Fruit fly (Drosophila melanogaster) whole organism, embryonic: Measurements from ENCODE around the gene CG9389.
A peak's percentile ranks its signal among the peaks of the same experiment; 100 is the strongest.

Source experiments
- Ada2b ChIP-seq: fragments of 200-800 bp; sonication (Bioruptor generic); IDR thresholded peaks from 2 replicates; pipeline ENCODE4 v1.3.6; 2022; ENCODE audit warnings: missing biosample characterization, missing genetic modification characterization
- Awh ChIP-seq: fragments of 200-800 bp; sonication (Bioruptor generic); IDR thresholded peaks from 2 replicates; pipeline ENCODE4, ENCODE4 v1.3.6; 2022; ENCODE audit warnings: missing biosample characterization, missing genetic modification characterization
- Blimp-1 ChIP-seq: fragments of 200-800 bp; sonication (Bioruptor generic); optimal IDR thresholded peaks from 3 replicates; lab custom pipeline; 2018; ENCODE audit warnings: missing biosample characterization, missing genetic modification characterization, mild to moderate bottlenecking, moderate library complexity, missing genetic modification reagents
- CG10959 ChIP-seq: fragments of 200-800 bp; sonication (Bioruptor generic); IDR thresholded peaks from 2 replicates; pipeline ENCODE4 v1.3.6; 2022; ENCODE audit warnings: missing biosample characterization, missing genetic modification characterization
- CG11085 ChIP-seq: fragments of 200-800 bp; sonication (Bioruptor generic); IDR thresholded peaks from 2 replicates; pipeline ENCODE4 v1.3.6; 2022; ENCODE audit warnings: missing biosample characterization, missing genetic modification characterization
- CG11504 ChIP-seq: fragments of 200-800 bp; sonication (Bioruptor generic); optimal IDR thresholded peaks from 3 replicates; lab custom pipeline; 2019; ENCODE audit warnings: missing biosample characterization, mild to moderate bottlenecking, missing genetic modification characterization, moderate library complexity
- CG11695 ChIP-seq: fragments of 200-800 bp; sonication (Bioruptor generic); IDR thresholded peaks from 3 replicates; pipeline ENCODE4 v1.3.6; 2022; ENCODE audit warnings: missing biosample characterization, missing genetic modification characterization
- CG12104 ChIP-seq: fragments of 200-800 bp; sonication (Bioruptor generic); optimal IDR thresholded peaks from 3 replicates; lab custom pipeline; 2016; ENCODE audit warnings: missing biosample characterization, missing genetic modification characterization
- CG12219 ChIP-seq: fragments of 200-800 bp; sonication (Bioruptor generic); optimal IDR thresholded peaks from 3 replicates; lab custom pipeline; 2018; ENCODE audit warnings: missing biosample characterization, mild to moderate bottlenecking, missing genetic modification characterization
- CG18262 ChIP-seq: fragments of 200-800 bp; optimal IDR thresholded peaks from 3 replicates; lab custom pipeline; 2019; ENCODE audit warnings: missing biosample characterization, mild to moderate bottlenecking, missing genetic modification characterization, moderate library complexity
- CG2712 ChIP-seq: fragments of 200-800 bp; optimal IDR thresholded peaks from 3 replicates; lab custom pipeline; 2019; ENCODE audit warnings: missing biosample characterization, mild to moderate bottlenecking, missing genetic modification characterization, moderate library complexity
- CG30431 ChIP-seq: fragments of 200-800 bp; sonication (Bioruptor generic); optimal IDR thresholded peaks from 2 replicates; lab custom pipeline; 2017; ENCODE audit warnings: missing biosample characterization, missing genetic modification characterization
- CG31441 ChIP-seq: fragments of 200-800 bp; sonication (Bioruptor generic); IDR thresholded peaks from 2 replicates; pipeline ENCODE4 v1.3.6; 2022; ENCODE audit warnings: missing biosample characterization, missing genetic modification characterization
- CG3407 ChIP-seq: fragments of 200-800 bp; sonication (Bioruptor generic); optimal IDR thresholded peaks from 2 replicates; lab custom pipeline; 2018; ENCODE audit warnings: missing biosample characterization, mild to moderate bottlenecking, missing genetic modification characterization
- CG3726 ChIP-seq: fragments of 200-800 bp; sonication (Bioruptor generic); IDR thresholded peaks from 3 replicates; pipeline ENCODE4, ENCODE4 v1.3.6; 2022; ENCODE audit warnings: missing biosample characterization, missing genetic modification characterization
- CG4424 ChIP-seq: fragments of 200-800 bp; sonication (Bioruptor generic); optimal IDR thresholded peaks from 3 replicates; lab custom pipeline; 2016; ENCODE audit warnings: missing biosample characterization, missing genetic modification characterization
- CG6175 ChIP-seq: fragments of 200-800 bp; sonication (Bioruptor generic); IDR thresholded peaks from 3 replicates; pipeline ENCODE4 v1.3.6; 2022; ENCODE audit warnings: missing biosample characterization, missing genetic modification characterization
- CG6254 ChIP-seq: fragments of 200-800 bp; sonication (Bioruptor generic); optimal IDR thresholded peaks from 3 replicates; lab custom pipeline; 2017; ENCODE audit warnings: mild to moderate bottlenecking, missing biosample characterization, missing genetic modification reagents, missing genetic modification characterization
- CG6272 ChIP-seq: fragments of 200-800 bp; sonication (Bioruptor generic); IDR thresholded peaks from 2 replicates; pipeline ENCODE4 v1.3.6; 2022; ENCODE audit warnings: missing biosample characterization, missing genetic modification characterization
- Chrac-16 ChIP-seq: fragments of 200-800 bp; sonication (Bioruptor generic); optimal IDR thresholded peaks from 3 replicates; lab custom pipeline; 2016; ENCODE audit warnings: missing biosample characterization, missing genetic modification characterization
- D19A ChIP-seq: fragments of 200-800 bp; optimal IDR thresholded peaks from 3 replicates; lab custom pipeline; 2019; ENCODE audit warnings: missing biosample characterization, mild to moderate bottlenecking, missing genetic modification characterization, moderate library complexity
- E2f2 ChIP-seq: fragments of 200-800 bp; sonication (Bioruptor generic); IDR thresholded peaks from 2 replicates; pipeline ENCODE4 v1.3.6; 2022; ENCODE audit warnings: missing biosample characterization, missing genetic modification characterization
- HmgD ChIP-seq: fragments of 200-800 bp; sonication (Bioruptor generic); optimal IDR thresholded peaks from 3 replicates; lab custom pipeline; 2016; ENCODE audit warnings: missing biosample characterization, missing genetic modification characterization
- Oli ChIP-seq: fragments of 200-800 bp; sonication (Bioruptor generic); optimal IDR thresholded peaks from 2 replicates; lab custom pipeline; 2018; ENCODE audit warnings: missing biosample characterization, mild to moderate bottlenecking, missing genetic modification characterization, moderate library complexity
- Ptx1 ChIP-seq: fragments of 200-800 bp; sonication (Bioruptor generic); IDR thresholded peaks from 2 replicates; pipeline ENCODE4 v1.3.6; 2022; ENCODE audit warnings: missing biosample characterization, missing genetic modification characterization
- Sox100B ChIP-seq: fragments of 200-800 bp; sonication (Bioruptor generic); optimal IDR thresholded peaks from 3 replicates; lab custom pipeline; 2018; ENCODE audit warnings: missing biosample characterization, mild to moderate bottlenecking, missing genetic modification characterization
- Ssrp ChIP-seq: fragments of 200-800 bp; sonication (Bioruptor generic); optimal IDR thresholded peaks from 2 replicates; lab custom pipeline; 2018; ENCODE audit warnings: missing biosample characterization, mild to moderate bottlenecking, missing genetic modification characterization, moderate library complexity
- Xrp1 ChIP-seq: fragments of 200-800 bp; sonication (Bioruptor generic); IDR thresholded peaks from 2 replicates; pipeline ENCODE4 v1.3.6; 2022; ENCODE audit warnings: missing biosample characterization, missing genetic modification characterization
- btn ChIP-seq: fragments of 200-800 bp; sonication (Bioruptor generic); optimal IDR thresholded peaks from 2 replicates; lab custom pipeline; 2016; ENCODE audit warnings: missing biosample characterization, missing genetic modification characterization
- chinmo ChIP-seq: fragments of 200-800 bp; sonication (Bioruptor generic); IDR thresholded peaks from 4 replicates; pipeline ENCODE4 v1.3.6; 2022; ENCODE audit warnings: missing biosample characterization, missing genetic modification characterization; ENCODE audit not compliant: partially characterized antibody
- corto ChIP-seq: fragments of 200-800 bp; sonication (Bioruptor generic); optimal IDR thresholded peaks from 2 replicates; lab custom pipeline; 2016; ENCODE audit warnings: missing biosample characterization, mild to moderate bottlenecking, missing genetic modification characterization, moderate library complexity
- dmrt11E ChIP-seq: fragments of 200-800 bp; sonication (Bioruptor generic); optimal IDR thresholded peaks from 3 replicates; lab custom pipeline; 2018; ENCODE audit warnings: missing biosample characterization, mild to moderate bottlenecking, missing genetic modification characterization, moderate library complexity
- ftz-f1 ChIP-seq: fragments of 200-800 bp; sonication (Bioruptor generic); optimal IDR thresholded peaks from 2 replicates; lab custom pipeline; 2016; ENCODE audit warnings: missing biosample characterization, missing genetic modification characterization
- gcm ChIP-seq: fragments of 200-800 bp; sonication (Bioruptor generic); optimal IDR thresholded peaks from 2 replicates; lab custom pipeline; 2019; ENCODE audit warnings: missing biosample characterization, mild to moderate bottlenecking, missing genetic modification characterization, moderate library complexity
- ind ChIP-seq: fragments of 200-800 bp; sonication (Bioruptor generic); optimal IDR thresholded peaks from 3 replicates; lab custom pipeline; 2016; ENCODE audit warnings: missing biosample characterization, missing genetic modification characterization
- jing ChIP-seq: fragments of 200-800 bp; sonication (Bioruptor generic); optimal IDR thresholded peaks from 2 replicates; lab custom pipeline; 2018; ENCODE audit warnings: missing biosample characterization, mild to moderate bottlenecking, missing genetic modification characterization
- lilli ChIP-seq: fragments of 200-800 bp; sonication (Bioruptor generic); optimal IDR thresholded peaks from 3 replicates; lab custom pipeline; 2016; ENCODE audit warnings: missing biosample characterization, missing genetic modification characterization
- lmd ChIP-seq: fragments of 200-800 bp; sonication (Bioruptor generic); IDR thresholded peaks from 2 replicates; pipeline ENCODE4 v1.3.6; 2022; ENCODE audit warnings: missing biosample characterization, missing genetic modification characterization
- lola ChIP-seq, 3 experiments: fragments of >200 bp in 2 of 3; fragments of 200-800 bp in 1 of 3; sonication (Bioruptor generic) in 1 of 3; optimal IDR thresholded peaks; 2 replicates each; lab custom pipeline; 2017 to 2019; ENCODE audit warnings: missing biosample characterization in 3 of 3, missing genetic modification characterization in 3 of 3, mild to moderate bottlenecking in 1 of 3, moderate library complexity in 1 of 3
- nerfin-1 ChIP-seq: fragments of 200-800 bp; sonication (Bioruptor generic); optimal IDR thresholded peaks from 3 replicates; lab custom pipeline; 2019; ENCODE audit warnings: missing biosample characterization, mild to moderate bottlenecking, missing genetic modification characterization, moderate library complexity
- nmo ChIP-seq: fragments of 200-800 bp; sonication (Bioruptor generic); optimal IDR thresholded peaks from 2 replicates; lab custom pipeline; 2018; ENCODE audit warnings: missing biosample characterization, mild to moderate bottlenecking, missing genetic modification characterization, moderate library complexity
- otp ChIP-seq: fragments of 200-800 bp; sonication (Bioruptor generic); IDR thresholded peaks from 3 replicates; pipeline ENCODE4, ENCODE4 v1.3.6; 2022; ENCODE audit warnings: missing biosample characterization, missing genetic modification characterization
- pum ChIP-seq: fragments of 200-800 bp; sonication (Bioruptor generic); optimal IDR thresholded peaks from 2 replicates; lab custom pipeline; 2016; ENCODE audit warnings: missing biosample characterization, missing genetic modification characterization
- row ChIP-seq: fragments of 200-800 bp; sonication (Bioruptor generic); IDR thresholded peaks from 3 replicates; pipeline ENCODE4 v1.3.6; 2022; ENCODE audit warnings: missing biosample characterization, missing genetic modification characterization
- sob ChIP-seq: fragments of 200-800 bp; sonication (Bioruptor generic); IDR thresholded peaks from 2 replicates; pipeline ENCODE4 v1.3.6; 2022; ENCODE audit warnings: missing biosample characterization, missing genetic modification characterization
- tin ChIP-seq: fragments of 200-800 bp; sonication (Bioruptor generic); optimal IDR thresholded peaks from 3 replicates; lab custom pipeline; 2016; ENCODE audit warnings: missing biosample characterization, missing genetic modification characterization
- unpg ChIP-seq: fragments of 200-800 bp; sonication (Bioruptor generic); optimal IDR thresholded peaks from 3 replicates; lab custom pipeline; 2018; ENCODE audit warnings: missing biosample characterization, mild to moderate bottlenecking, missing genetic modification characterization, moderate library complexity
- zfh1 ChIP-seq: fragments of 200-800 bp; sonication (Bioruptor generic); IDR thresholded peaks from 3 replicates; pipeline ENCODE4 v1.3.6; 2022; ENCODE audit warnings: missing biosample characterization, missing genetic modification characterization

The CG9389 gene

DNA sequence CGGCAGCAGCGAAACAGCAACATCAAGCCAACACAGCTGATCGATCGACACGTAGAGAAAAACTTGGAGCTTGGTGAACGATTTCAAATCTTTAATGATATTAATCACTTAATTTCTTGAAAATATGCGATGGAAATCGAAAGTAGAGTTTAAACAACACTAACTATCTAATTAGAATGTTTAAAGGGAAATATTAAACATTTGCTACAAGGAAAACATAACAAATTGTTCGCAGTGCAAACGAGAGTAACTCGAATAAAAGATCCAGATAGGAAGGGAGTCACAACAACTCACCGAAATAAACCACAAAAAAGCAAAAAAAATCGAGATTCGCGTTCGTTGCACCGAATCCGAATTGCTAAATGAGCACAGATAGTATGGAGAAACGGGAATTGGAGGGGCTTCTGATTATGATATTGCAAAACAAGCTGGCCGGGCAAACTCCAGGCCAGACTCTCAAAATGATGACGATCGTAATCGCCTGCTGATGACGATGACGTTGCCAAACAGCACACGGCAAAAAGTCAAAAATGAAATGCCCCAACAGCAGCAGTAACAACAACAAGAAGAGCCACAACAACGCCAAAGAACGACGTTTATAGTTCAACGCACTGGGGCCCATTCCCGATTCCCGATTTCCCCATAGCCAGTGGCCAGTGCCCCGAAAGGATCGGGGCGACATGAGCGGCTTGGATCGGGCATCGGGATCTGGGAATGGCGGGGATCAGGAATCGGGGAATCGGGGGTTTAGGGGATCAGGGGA, 16.4 kb downstream of the CG9389 start:
- TF ChIP-seq CG4424 (GFP tag; lab: Kevin White, UChicago) = peak; percentile 60
- TF ChIP-seq nmo (GFP tag; lab: Kevin White, UChicago) = peak; percentile 73
- TF ChIP-seq CG10959 = peak; percentile 13; the same call in 1 of the 2 replicates
- TF ChIP-seq tin (GFP tag; lab: Kevin White, UChicago) = peak; percentile 35
- TF ChIP-seq Ada2b = 0 out of 2 replicates have a peak, but pooled peaks have one; percentile 17
- peak; percentile 69 for TF ChIP-seq unpg (GFP tag; lab: Kevin White, UChicago)
- 0 out of 2 replicates have a peak, but pooled peaks have one; percentile 32 for TF ChIP-seq sob (GFP tag; lab: Robert Waterston, UW)
- no peak for TF ChIP-seq lilli (GFP tag; lab: Kevin White, UChicago)
- TF ChIP-seq Awh (GFP tag; lab: Robert Waterston, UW) = 0 out of 2 replicates have a peak, but pooled peaks have one; percentile 47
- TF ChIP-seq Blimp-1 (GFP tag; lab: Kevin White, UChicago) = peak; percentile 65
- peak; percentile 29 for TF ChIP-seq ind
- peak in 1 of 3 experiments; percentile 57 for TF ChIP-seq lola (GFP tag; optimal IDR thresholded peaks at IDR 0.05; lab: Kevin White, UChicago)
- peak; percentile 13; the same call in 1 of the 2 replicates for TF ChIP-seq lmd (GFP tag; lab: Robert Waterston, UW)
- peak; percentile 57 for TF ChIP-seq Ptx1 (GFP tag; lab: Robert Waterston, UW)
- TF ChIP-seq Ssrp (tag; lab: Kevin White, UChicago) = peak; percentile 44
- TF ChIP-seq Oli (tag; lab: Kevin White, UChicago) = peak; percentile 49
- TF ChIP-seq CG6254 (GFP tag; lab: Kevin White, UChicago) = no peak
- 0 out of 3 replicates have a peak, but pooled peaks have one; percentile 21 for TF ChIP-seq otp (GFP tag; lab: Robert Waterston, UW)
- TF ChIP-seq gcm (GFP tag; lab: Kevin White, UChicago) = peak; percentile 33
- TF ChIP-seq Xrp1 = 0 out of 2 replicates have a peak, but pooled peaks have one; percentile 49
- TF ChIP-seq CG11695 = no peak
- TF ChIP-seq row (GFP tag; lab: Robert Waterston, UW) = peak; percentile 48
- no peak for TF ChIP-seq ftz-f1 (GFP tag; lab: Kevin White, UChicago)
- TF ChIP-seq CG6272 = no peak
- TF ChIP-seq corto = peak; percentile 99
- peak; percentile 23 for TF ChIP-seq pum (GFP tag; lab: Kevin White, UChicago)
- TF ChIP-seq Sox100B (GFP tag; lab: Kevin White, UChicago) = peak; percentile 41
- TF ChIP-seq Chrac-16 (GFP tag; lab: Kevin White, UChicago) = peak; percentile 24
- peak; percentile 39 for TF ChIP-seq nerfin-1
- peak; percentile 43 for TF ChIP-seq jing
- no peak for TF ChIP-seq CG12104 (GFP tag; lab: Kevin White, UChicago)
- TF ChIP-seq CG3407 (GFP tag; lab: Kevin White, UChicago) = no peak
- TF ChIP-seq CG30431 (GFP tag; lab: Kevin White, UChicago) = no peak
- peak; percentile 75 for TF ChIP-seq CG2712
- peak; percentile 55 for TF ChIP-seq dmrt11E (tag; lab: Kevin White, UChicago)
- TF ChIP-seq chinmo (GFP tag; lab: Robert Waterston, UW) = 0 out of 4 replicates have a peak, but pooled peaks have one; percentile 44
- peak; percentile 65 for TF ChIP-seq CG31441 (GFP tag; lab: Robert Waterston, UW)
- TF ChIP-seq btn (GFP tag; lab: Kevin White, UChicago) = peak; percentile 30
- peak; percentile 70 for TF ChIP-seq CG11504 (tag; lab: Kevin White, UChicago)
- TF ChIP-seq CG3726 (GFP tag; lab: Robert Waterston, UW) = 0 out of 3 replicates have a peak, but pooled peaks have one; percentile 11
- no peak for TF ChIP-seq CG6175 (GFP tag; lab: Robert Waterston, UW)
- peak; percentile 57; the same call in 1 of the 3 replicates for TF ChIP-seq zfh1 (GFP tag; lab: Robert Waterston, UW)
- TF ChIP-seq HmgD (GFP tag; lab: Kevin White, UChicago) = no peak
- TF ChIP-seq CG11085 (GFP tag; lab: Robert Waterston, UW) = 0 out of 2 replicates have a peak, but pooled peaks have one; percentile 18
- TF ChIP-seq CG12219 (GFP tag; lab: Kevin White, UChicago) = peak; percentile 19
- peak; percentile 36 for TF ChIP-seq D19A (tag; lab: Kevin White, UChicago)
- TF ChIP-seq E2f2 (GFP tag; lab: Robert Waterston, UW) = peak; percentile 34; the same call in 1 of the 2 replicates
- TF ChIP-seq CG18262 (tag; lab: Kevin White, UChicago) = peak; percentile 73
